Worm (Caenorhabditis elegans) whole organism, L4/young adult: ENCODE measurements around the gene C01G10.10.

Source experiments
- W03F9.2 ChIP-seq: fragments of 150-350 bp; optimal IDR thresholded peaks from 2 replicates; lab custom pipeline; 2014; ENCODE audit warnings: missing biosample characterization, missing genetic modification characterization
- dao-5 ChIP-seq: sonication (generic microtip); optimal IDR thresholded peaks from 2 replicates; lab custom pipeline; 2016; ENCODE audit warnings: missing genotype, missing genetic modification characterization, moderate library complexity, missing compliant biosample characterization
- him-1 ChIP-seq: sonication (generic microtip); optimal IDR thresholded peaks from 2 replicates; lab custom pipeline; 2016; ENCODE audit warnings: missing genotype, missing genetic modification reagents, missing genetic modification characterization, missing compliant biosample characterization

ce11 chrV:15078560-15078959 lies 3.7 kb downstream of the C01G10.10 start:
- TF ChIP-seq W03F9.2 (tag; lab: Kevin White, UChicago) (no peak), him-1 (tag; lab: Kevin White, UChicago) (no peak), dao-5 (no peak)
